Worm (Caenorhabditis elegans) whole organism, early embryonic: ENCODE measurements around the gene pck-3.

Source experiments
- flt-1 ChIP-seq: fragments of 200-800 bp; sonication (Bioruptor generic); IDR thresholded peaks from 2 replicates; pipeline ENCODE4 v1.3.6; 2022; ENCODE audit warnings: missing genetic modification characterization, missing compliant biosample characterization
- hmg-4 ChIP-seq: fragments of 200-800 bp; sonication (Bioruptor generic); optimal IDR thresholded peaks from 2 replicates; lab custom pipeline; 2018; ENCODE audit warnings: mild to moderate bottlenecking, missing genetic modification characterization, missing compliant biosample characterization

- TF ChIP-seq flt-1 (no peak), hmg-4 (GFP tag; lab: Kevin White, UChicago) (no peak)
These were observed 27.1 kb upstream of the pck-3 start for ce11 chrIV:5869354-5869753.
